Worm (Caenorhabditis elegans) whole organism, young adult: ENCODE results near the gene F53H2.1.

Source experiments
- B0019.2 ChIP-seq: fragments of 200-800 bp; sonication (Bioruptor generic); conservative IDR thresholded peaks from 2 replicates; pipeline ENCODE4 v1.3.6; 2022; ENCODE audit warnings: missing genetic modification reagents, missing genetic modification characterization, missing compliant biosample characterization
- B0336.3 ChIP-seq: fragments of 200-800 bp; sonication (Bioruptor generic); IDR thresholded peaks from 2 replicates; pipeline ENCODE4 v1.3.6; 2022; ENCODE audit warnings: missing genetic modification characterization, missing compliant biosample characterization
- F23B12.7 ChIP-seq: sonication (generic microtip); optimal IDR thresholded peaks from 2 replicates; lab custom pipeline; 2017; ENCODE audit warnings: missing genetic modification characterization, mild to moderate bottlenecking, missing compliant biosample characterization, antibody characterized with exemption, moderate library complexity; ENCODE audit not compliant: insufficient read depth
- F33H1.4 ChIP-seq: fragments of 200-800 bp; sonication (Bioruptor generic); IDR thresholded peaks from 2 replicates; pipeline ENCODE4 v1.3.6; 2022; ENCODE audit warnings: missing genetic modification reagents, missing genetic modification characterization, missing compliant biosample characterization
- T07F8.4 ChIP-seq: sonication (generic microtip); optimal IDR thresholded peaks from 2 replicates; lab custom pipeline; 2016; ENCODE audit warnings: mild to moderate bottlenecking, missing genetic modification characterization, moderate library complexity, missing compliant biosample characterization
- Y95B8A.8 ChIP-seq: fragments of 200-800 bp; sonication (Bioruptor generic); IDR thresholded peaks from 2 replicates; pipeline ENCODE4 v1.3.6; 2022; ENCODE audit warnings: missing genetic modification reagents, missing genetic modification characterization, missing compliant biosample characterization
- akir-1 ChIP-seq: fragments of 200-800 bp; sonication (Bioruptor generic); optimal IDR thresholded peaks from 2 replicates; lab custom pipeline; 2018; ENCODE audit warnings: mild to moderate bottlenecking, missing genetic modification characterization, moderate library complexity, missing compliant biosample characterization
- bed-2 ChIP-seq: fragments of 200-800 bp; sonication (Bioruptor generic); IDR thresholded peaks from 2 replicates; pipeline ENCODE4 v1.3.6; 2022; ENCODE audit warnings: missing genetic modification reagents, missing genetic modification characterization, missing compliant biosample characterization
- ceh-100 ChIP-seq: fragments of 200-800 bp; sonication (Bioruptor generic); IDR thresholded peaks from 2 replicates; pipeline ENCODE4 v1.3.6; 2022; ENCODE audit warnings: missing genetic modification reagents, missing genetic modification characterization, missing compliant biosample characterization
- ceh-27 ChIP-seq: fragments of 200-800 bp; sonication (Bioruptor generic); optimal IDR thresholded peaks from 2 replicates; lab custom pipeline; 2018; ENCODE audit warnings: mild to moderate bottlenecking, missing genetic modification characterization, moderate library complexity, missing compliant biosample characterization
- dox-1 ChIP-seq: fragments of 200-800 bp; sonication (Bioruptor generic); IDR thresholded peaks from 2 replicates; pipeline ENCODE4 v1.3.6; 2022; ENCODE audit warnings: missing genetic modification reagents, missing genetic modification characterization, missing compliant biosample characterization
- fkh-3 ChIP-seq: sonication (generic microtip); optimal IDR thresholded peaks from 2 replicates; lab custom pipeline; 2016; ENCODE audit warnings: mild to moderate bottlenecking, missing genetic modification characterization, missing compliant biosample characterization
- him-1 ChIP-seq: sonication (generic microtip); optimal IDR thresholded peaks from 2 replicates; lab custom pipeline; 2016; ENCODE audit warnings: missing genotype, missing genetic modification reagents, missing genetic modification characterization, missing compliant biosample characterization
- hlh-26 ChIP-seq: fragments of 200-800 bp; sonication (Bioruptor generic); conservative IDR thresholded peaks from 2 replicates; pipeline ENCODE4 v1.3.6; 2022; ENCODE audit warnings: missing genetic modification reagents, missing genetic modification characterization, missing compliant biosample characterization
- hmg-1.2 ChIP-seq: fragments of 200-800 bp; sonication (Bioruptor generic); IDR thresholded peaks from 2 replicates; pipeline ENCODE4 v1.3.6; 2022; ENCODE audit warnings: missing genetic modification reagents, missing genetic modification characterization, missing compliant biosample characterization
- hmg-20 ChIP-seq: fragments of 200-800 bp; sonication (Bioruptor generic); IDR thresholded peaks from 2 replicates; pipeline ENCODE4 v1.3.6; 2022; ENCODE audit warnings: missing genetic modification reagents, missing genetic modification characterization, missing compliant biosample characterization
- lag-1 ChIP-seq: fragments of 200-800 bp; sonication (Bioruptor generic); IDR thresholded peaks from 2 replicates; pipeline ENCODE4 v1.3.6; 2022; ENCODE audit warnings: missing genetic modification reagents, missing genetic modification characterization, missing compliant biosample characterization
- lir-1 ChIP-seq: fragments of 200-800 bp; sonication (Bioruptor generic); conservative IDR thresholded peaks from 2 replicates; pipeline ENCODE4 v1.3.6; 2022; ENCODE audit warnings: missing genetic modification reagents, missing genetic modification characterization, missing compliant biosample characterization
- madf-6 ChIP-seq: fragments of 200-800 bp; sonication (Bioruptor generic); IDR thresholded peaks from 2 replicates; pipeline ENCODE4 v1.3.6; 2022; ENCODE audit warnings: missing genetic modification reagents, missing genetic modification characterization, missing compliant biosample characterization
- madf-8 ChIP-seq: fragments of 200-800 bp; sonication (Bioruptor generic); conservative IDR thresholded peaks from 2 replicates; pipeline ENCODE4 v1.3.6; 2022; ENCODE audit warnings: missing genetic modification reagents, missing genetic modification characterization, missing compliant biosample characterization
- mcd-1 ChIP-seq: fragments of 200-800 bp; sonication (Bioruptor generic); IDR thresholded peaks from 2 replicates; pipeline ENCODE4 v1.3.6; 2022; ENCODE audit warnings: missing genetic modification reagents, missing genetic modification characterization, missing compliant biosample characterization
- mel-28 ChIP-seq: sonication (generic microtip); optimal IDR thresholded peaks from 2 replicates; lab custom pipeline; 2016; ENCODE audit warnings: borderline replicate concordance, mild to moderate bottlenecking, missing genetic modification characterization, missing compliant biosample characterization
- nfya-1 ChIP-seq: sonication (generic microtip); optimal IDR thresholded peaks from 2 replicates; lab custom pipeline; 2017; ENCODE audit warnings: antibody characterized with exemption, missing compliant biosample characterization, missing genetic modification characterization, borderline replicate concordance; ENCODE audit not compliant: insufficient read depth
- nfyb-1 ChIP-seq: fragments of 200-800 bp; sonication (Bioruptor generic); IDR thresholded peaks from 2 replicates; pipeline ENCODE4 v1.3.6; 2022; ENCODE audit warnings: missing genetic modification reagents, missing genetic modification characterization, missing compliant biosample characterization
- nhr-120 ChIP-seq: fragments of 200-800 bp; sonication (Bioruptor generic); IDR thresholded peaks from 2 replicates; pipeline ENCODE4 v1.3.6; 2022; ENCODE audit warnings: missing genetic modification characterization, missing compliant biosample characterization
- repo-1 ChIP-seq: sonication (generic microtip); optimal IDR thresholded peaks from 2 replicates; lab custom pipeline; 2017; ENCODE audit warnings: mild to moderate bottlenecking, missing genetic modification characterization, missing compliant biosample characterization
- sdz-38 ChIP-seq: sonication (generic microtip); optimal IDR thresholded peaks from 2 replicates; lab custom pipeline; 2016; ENCODE audit warnings: missing genotype, missing genetic modification characterization, missing compliant biosample characterization
- snpc-1.3 ChIP-seq: sonication (generic microtip); optimal IDR thresholded peaks from 2 replicates; lab custom pipeline; 2017; ENCODE audit warnings: missing genetic modification characterization, mild to moderate bottlenecking, missing compliant biosample characterization, antibody characterized with exemption, moderate library complexity, missing genotype, missing genetic modification reagents; ENCODE audit not compliant: insufficient read depth
- sptf-2 ChIP-seq: fragments of 200-800 bp; sonication (Bioruptor generic); optimal IDR thresholded peaks from 2 replicates; lab custom pipeline; 2018; ENCODE audit warnings: mild to moderate bottlenecking, missing genetic modification characterization, missing compliant biosample characterization
- tbx-9 ChIP-seq: sonication (generic microtip); optimal IDR thresholded peaks from 2 replicates; lab custom pipeline; 2016; ENCODE audit warnings: borderline replicate concordance, missing genetic modification characterization, inconsistent platforms, missing compliant biosample characterization
- tlf-1 ChIP-seq: fragments of 200-800 bp; sonication (Bioruptor generic); optimal IDR thresholded peaks from 2 replicates; lab custom pipeline; 2018; ENCODE audit warnings: mild to moderate bottlenecking, missing genetic modification characterization, missing compliant biosample characterization
- unc-130 ChIP-seq: sonication (generic microtip); optimal IDR thresholded peaks from 2 replicates; lab custom pipeline; 2016; ENCODE audit warnings: missing genetic modification reagents, missing genetic modification characterization, missing compliant biosample characterization
- zfh-2 ChIP-seq: fragments of 200-800 bp; sonication (Bioruptor generic); conservative IDR thresholded peaks from 2 replicates; pipeline ENCODE4 v1.3.6; 2022; ENCODE audit warnings: missing genetic modification reagents, missing genetic modification characterization, missing compliant biosample characterization
- ztf-18 ChIP-seq: sonication (generic microtip); optimal IDR thresholded peaks from 2 replicates; lab custom pipeline; 2016; ENCODE audit warnings: missing genotype, mild to moderate bottlenecking, missing genetic modification characterization, missing compliant biosample characterization

F53H2.1 gene

ce11 chrV:20350382-20350781 lies 37.1 kb upstream of the F53H2.1 start (continued):
- TF ChIP-seq T07F8.4 (tag; lab: Kevin White, UChicago), result no peak
- TF ChIP-seq mcd-1 (GFP tag; lab: Robert Waterston, UW), result peak; percentile 23; the same call in 1 of the 2 replicates
- TF ChIP-seq ceh-27 (GFP tag; lab: Kevin White, UChicago), result no peak
- no peak for TF ChIP-seq madf-6 (GFP tag; lab: Robert Waterston, UW)
- no peak for TF ChIP-seq B0019.2 (GFP tag; lab: Robert Waterston, UW)

- TF ChIP-seq Y95B8A.8 (GFP tag; lab: Robert Waterston, UW), result no peak
- no peak for TF ChIP-seq bed-2 (GFP tag; lab: Robert Waterston, UW)
- no peak for TF ChIP-seq hmg-1.2 (GFP tag; lab: Robert Waterston, UW)
- TF ChIP-seq ceh-27 (GFP tag; lab: Kevin White, UChicago), result no peak
- TF ChIP-seq tlf-1 (GFP tag; lab: Kevin White, UChicago), result no peak
- no peak for TF ChIP-seq nhr-120 (GFP tag; lab: Robert Waterston, UW)
- no peak for TF ChIP-seq snpc-1.3 (tag; lab: Kevin White, UChicago)
- no peak for TF ChIP-seq akir-1 (GFP tag; lab: Kevin White, UChicago)
- TF ChIP-seq hlh-26, result no peak
- no peak for TF ChIP-seq dox-1
- no peak for TF ChIP-seq F23B12.7 (tag; lab: Kevin White, UChicago)
- no peak for TF ChIP-seq mel-28 (tag; lab: Kevin White, UChicago)
- TF ChIP-seq ztf-18, result no peak
- no peak for TF ChIP-seq nfya-1
- TF ChIP-seq fkh-3 (tag; lab: Kevin White, UChicago), result no peak
Observed at ce11 chrV:20351195-20351594, 36.3 kb upstream of the F53H2.1 start, which contains the start of gene K02E2.1. K02E2.1 (plus strand) TSS chrV:20351495.

- no peak for TF ChIP-seq F33H1.4 (GFP tag; lab: Robert Waterston, UW)
- TF ChIP-seq him-1 (tag; lab: Kevin White, UChicago), result no peak
- no peak for TF ChIP-seq mel-28 (tag; lab: Kevin White, UChicago)
- no peak for TF ChIP-seq B0336.3 (GFP tag; lab: Robert Waterston, UW)
- TF ChIP-seq ceh-100 (GFP tag; lab: Robert Waterston, UW), result no peak
- no peak for TF ChIP-seq sptf-2 (GFP tag; lab: Kevin White, UChicago)
- TF ChIP-seq tbx-9 (tag; lab: Kevin White, UChicago), result no peak
- no peak for TF ChIP-seq nfyb-1 (GFP tag; lab: Robert Waterston, UW)
- TF ChIP-seq unc-130 (GFP tag; lab: Kevin White, UChicago), result no peak
- TF ChIP-seq lag-1 (GFP tag; lab: Robert Waterston, UW), result no peak
- no peak for TF ChIP-seq lir-1 (GFP tag; lab: Robert Waterston, UW)
- no peak for TF ChIP-seq zfh-2 (GFP tag; lab: Robert Waterston, UW)
- no peak for TF ChIP-seq madf-8 (GFP tag; lab: Robert Waterston, UW)
- no peak for TF ChIP-seq repo-1 (tag; lab: Kevin White, UChicago)
- TF ChIP-seq hmg-20, result no peak
- TF ChIP-seq sdz-38 (tag; lab: Kevin White, UChicago), result no peak
- TF ChIP-seq T07F8.4 (tag; lab: Kevin White, UChicago), result no peak
- TF ChIP-seq madf-6 (GFP tag; lab: Robert Waterston, UW), result no peak
Observed at ce11 chrV:20356472-20356871, 31.0 kb upstream of the F53H2.1 start, which contains the start of gene grd-11. grd-11 (plus strand) TSS chrV:20356772.
